Fruit fly (Drosophila melanogaster): Measurements from ENCODE around the gene LpR2.

The LpR2 gene

DNA sequence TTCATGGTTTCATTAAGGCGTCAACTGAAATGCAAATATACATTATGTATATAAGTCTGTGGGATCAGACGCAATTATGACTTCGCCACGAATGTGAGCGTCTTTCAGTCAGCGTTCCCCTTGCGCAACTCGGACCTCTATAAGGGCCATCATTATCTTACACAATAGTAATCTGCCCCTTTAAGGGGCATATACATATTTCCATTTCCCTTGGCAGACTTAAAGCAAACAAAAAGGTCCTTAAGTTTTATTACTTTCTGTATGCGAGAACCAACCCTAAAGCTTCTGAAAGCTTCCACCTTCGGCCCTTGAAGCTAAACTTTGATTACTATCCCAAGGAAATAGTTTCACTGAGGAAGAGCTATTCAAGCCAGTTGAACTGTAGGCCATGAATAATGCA, 89.8 kb downstream of the LpR2 start:
- TF ChIP-seq ttk (optimal IDR thresholded peaks at IDR 0.05) (no peak), insv (optimal IDR thresholded peaks at IDR 0.05) (no peak), psq (optimal IDR thresholded peaks at IDR 0.05) (no peak)
